Fruit fly (Drosophila melanogaster): ENCODE measurements around the gene CG15056.

CG15056 gene

DNA sequence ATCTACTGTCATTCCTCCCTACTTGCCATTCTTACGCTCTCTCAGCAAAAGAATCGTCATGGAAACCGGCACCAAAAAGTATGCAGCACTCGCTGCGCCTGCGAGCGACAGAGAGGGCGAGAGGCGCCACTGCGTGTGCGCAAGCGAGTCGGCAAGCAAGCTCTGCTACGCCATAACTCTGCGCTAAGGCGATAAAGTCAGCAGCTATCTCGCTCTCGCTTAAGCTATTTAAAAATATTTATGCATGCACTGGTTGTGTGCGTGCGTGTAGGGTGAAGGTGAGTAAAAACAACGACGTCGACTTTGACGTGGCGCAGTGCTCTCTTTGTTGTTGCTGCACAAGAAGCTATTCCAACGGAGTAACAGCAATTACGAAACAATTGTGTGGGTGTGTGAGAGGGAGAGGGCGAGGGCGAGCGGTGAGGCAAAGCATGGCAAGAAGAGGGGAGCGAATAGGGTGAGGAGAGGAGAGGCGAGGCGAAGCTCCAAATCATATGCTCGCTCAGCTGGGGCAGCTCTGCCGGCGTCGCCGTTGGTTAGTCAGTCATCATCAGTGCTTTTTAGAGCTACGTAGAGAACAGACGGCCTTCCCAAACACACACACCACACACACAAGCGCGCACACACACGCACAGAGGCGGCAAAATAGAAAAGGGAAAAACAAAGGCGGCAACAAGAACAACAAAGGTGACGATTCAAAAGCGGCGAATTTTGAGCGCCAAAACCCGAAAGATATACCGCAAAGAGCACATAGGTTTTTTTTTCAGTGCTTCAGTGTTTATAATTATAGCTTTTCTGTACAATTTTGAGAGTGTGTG, 49.0 kb upstream of the CG15056 start, which contains the start of gene CrebB (continued):
- peak; percentile 34; the same call in 1 of the 2 replicates for TF ChIP-seq E2f2 (GFP tag; IDR thresholded peaks at IDR 0.05)
- peak; percentile 59 for TF ChIP-seq NFAT (GFP tag; IDR thresholded peaks at IDR 0.05)
- TF ChIP-seq CG11456 (GFP tag; IDR thresholded peaks at IDR 0.05): no peak
- TF ChIP-seq Xrp1 (GFP tag; IDR thresholded peaks at IDR 0.05): peak; percentile 31; the same call in 1 of the 2 replicates
- TF ChIP-seq CG7271 (tag; optimal IDR thresholded peaks at IDR 0.05): no peak
- no peak for TF ChIP-seq CG16863 (GFP tag; optimal IDR thresholded peaks at IDR 0.05)
- peak; percentile 92 for TF ChIP-seq sd (tag; optimal IDR thresholded peaks at IDR 0.05)
- TF ChIP-seq CG15479 (GFP tag; optimal IDR thresholded peaks at IDR 0.05): no peak
- TF ChIP-seq jing (GFP tag; optimal IDR thresholded peaks at IDR 0.05): no peak
- TF ChIP-seq Nf-YC (tag; optimal IDR thresholded peaks at IDR 0.05): peak; percentile 81
- no peak; the same call in 2 of the 3 replicates for TF ChIP-seq B-H1 (GFP tag; IDR thresholded peaks at IDR 0.05)
- TF ChIP-seq B-H2 (GFP tag; optimal IDR thresholded peaks at IDR 0.05): peak; percentile 42
- no peak for TF ChIP-seq CG30403 (GFP tag; optimal IDR thresholded peaks at IDR 0.05)
- no peak for TF ChIP-seq sqz (GFP tag; optimal IDR thresholded peaks at IDR 0.05)
- peak; percentile 91 for TF ChIP-seq Med (GFP tag)
- peak; percentile 61; the same call in 1 of the 3 replicates for TF ChIP-seq ci (GFP tag; IDR thresholded peaks at IDR 0.05)
- peak; percentile 7 for TF ChIP-seq nmo (GFP tag; optimal IDR thresholded peaks at IDR 0.05)
- TF ChIP-seq gro (GFP tag; optimal IDR thresholded peaks at IDR 0.05): peak; percentile 65
- no peak for TF ChIP-seq Mad (GFP tag; optimal IDR thresholded peaks at IDR 0.05)
- peak; percentile 10 for TF ChIP-seq dm (GFP tag; optimal IDR thresholded peaks at IDR 0.05)
- TF ChIP-seq vfl (GFP tag; optimal IDR thresholded peaks at IDR 0.05): peak; percentile 30
- TF ChIP-seq aop (GFP tag; IDR thresholded peaks at IDR 0.05): no peak
- TF ChIP-seq Hr39 (optimal IDR thresholded peaks at IDR 0.05): no peak
- TF ChIP-seq CG11696 (GFP tag; IDR thresholded peaks at IDR 0.05): no peak
- peak; percentile 15 for TF ChIP-seq CG4854 (GFP tag; optimal IDR thresholded peaks at IDR 0.05)
- peak; percentile 45; the same call in 1 of the 2 replicates for TF ChIP-seq chm (GFP tag; IDR thresholded peaks at IDR 0.05)
- TF ChIP-seq tup (GFP tag; optimal IDR thresholded peaks at IDR 0.05): no peak
- no peak for TF ChIP-seq Awh (GFP tag; IDR thresholded peaks at IDR 0.05)
- TF ChIP-seq CG3847 (GFP tag; IDR thresholded peaks at IDR 0.05): 0 out of 2 replicates have a peak, but pooled peaks have one; percentile 21
- TF ChIP-seq da (GFP tag; optimal IDR thresholded peaks at IDR 0.05): no peak
- no peak for TF ChIP-seq chif (GFP tag; optimal IDR thresholded peaks at IDR 0.05)
- TF ChIP-seq chinmo (GFP tag; IDR thresholded peaks at IDR 0.05; ENCODE audit: partially characterized antibody): peak; percentile 99
- no peak for TF ChIP-seq lbe (GFP tag; optimal IDR thresholded peaks at IDR 0.05)
- peak; percentile 98 for TF ChIP-seq Adf1 (GFP tag; IDR thresholded peaks at IDR 0.05)
- TF ChIP-seq ase (GFP tag; IDR thresholded peaks at IDR 0.05): no peak
- peak; percentile 94 for TF ChIP-seq CG10321 (GFP tag; IDR thresholded peaks at IDR 0.05)
- TF ChIP-seq CG34422 (GFP tag; IDR thresholded peaks at IDR 0.05): peak; percentile 65; the same call in 2 of the 3 replicates
- peak; percentile 70 for TF ChIP-seq dysf (GFP tag; IDR thresholded peaks at IDR 0.05)
- TF ChIP-seq Taf1 (GFP tag; IDR thresholded peaks at IDR 0.05): no peak
- no peak for TF ChIP-seq Ets97D (GFP tag; optimal IDR thresholded peaks at IDR 0.05)
- TF ChIP-seq grn (GFP tag; optimal IDR thresholded peaks at IDR 0.05): peak; percentile 74
- peak; percentile 7 to 35 for TF ChIP-seq dpn (GFP tag; optimal IDR thresholded peaks at IDR 0.05)
- peak; percentile 20; the same call in 1 of the 2 replicates for TF ChIP-seq ssp (GFP tag; IDR thresholded peaks at IDR 0.05)
- TF ChIP-seq Ravus (GFP tag; IDR thresholded peaks at IDR 0.05): no peak
- TF ChIP-seq Dfd (GFP tag; optimal IDR thresholded peaks at IDR 0.05): no peak
- 0 out of 2 replicates have a peak, but pooled peaks have one; percentile 48 for TF ChIP-seq bbx (GFP tag; IDR thresholded peaks at IDR 0.05; ENCODE audit: partially characterized antibody)
- no peak for TF ChIP-seq seq (GFP tag; IDR thresholded peaks at IDR 0.05)
- TF ChIP-seq CG4424 (GFP tag; optimal IDR thresholded peaks at IDR 0.05): no peak
- no peak for TF ChIP-seq gce (GFP tag; IDR thresholded peaks at IDR 0.05)
- no peak for TF ChIP-seq Six4 (GFP tag; optimal IDR thresholded peaks at IDR 0.05)
- no peak for TF ChIP-seq CG7963 (GFP tag; IDR thresholded peaks at IDR 0.05; ENCODE audit: partially characterized antibody)
